Fruit fly (Drosophila melanogaster) whole organism: ENCODE results near the gene CG31804.

Experiments
- CG8478 ChIP-seq: fragments of >200 bp; optimal IDR thresholded peaks from 2 replicates; lab custom pipeline; 2018; ENCODE audit warnings: inconsistent platforms
- Dll ChIP-seq: fragments of >200 bp; optimal IDR thresholded peaks from 2 replicates; lab custom pipeline; 2017
- EcR ChIP-seq, 2 experiments: fragments of >200 bp; optimal IDR thresholded peaks; 2 replicates each; lab custom pipeline; 2017; ENCODE audit warnings: missing biosample characterization in 2 of 2, missing genetic modification characterization in 2 of 2, missing genetic modification reagents in 2 of 2
- pan ChIP-seq: fragments of >200 bp; optimal IDR thresholded peaks from 2 replicates; lab custom pipeline; 2017
- psq ChIP-seq: fragments of >200 bp; optimal IDR thresholded peaks from 2 replicates; lab custom pipeline; 2017
- usp ChIP-seq: fragments of >200 bp; optimal IDR thresholded peaks from 2 replicates; lab custom pipeline; 2017; ENCODE audit warnings: missing biosample characterization, missing genetic modification characterization, mixed read lengths

Gene CG31804

DNA sequence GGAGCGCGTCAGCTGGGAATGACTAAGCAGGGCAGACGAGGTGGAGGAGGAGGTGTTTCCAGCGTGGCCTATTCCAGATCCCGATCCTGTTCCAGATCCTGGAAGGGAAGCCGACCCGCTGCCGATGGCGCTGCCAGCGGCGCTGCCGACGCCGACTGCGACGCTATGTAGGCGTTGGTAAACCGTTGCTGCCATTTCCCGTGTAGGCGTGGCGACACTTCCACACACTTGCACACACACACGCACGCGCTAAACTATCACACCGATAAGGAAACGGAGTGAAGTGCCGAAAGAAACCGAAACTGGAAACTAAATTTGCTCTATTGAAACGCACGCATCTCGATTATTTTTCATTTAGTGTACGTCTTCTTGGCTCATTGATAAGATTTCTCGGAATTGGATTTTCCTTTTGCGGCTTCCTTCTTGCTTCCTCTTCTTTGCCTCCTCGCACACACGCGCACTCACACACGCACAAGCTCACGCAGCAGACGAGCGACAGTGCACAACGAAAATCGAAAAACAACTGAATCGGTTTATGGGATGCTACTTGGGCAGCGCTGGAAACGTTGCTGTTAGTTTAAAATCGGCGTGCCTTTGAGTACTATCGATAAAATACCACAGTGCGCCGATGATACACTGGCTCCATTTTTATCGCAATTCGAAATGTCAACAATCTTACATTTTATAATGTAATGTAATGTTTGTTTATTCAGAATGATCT is 20.5 kb downstream of the CG31804 start, which contains the start of gene Lrch:
TSS of gene Lrch (minus strand) at position 528 of the 721 bp plus-strand sequence.
- TF ChIP-seq usp (GFP tag; lab: Kevin White, UChicago), result no peak
- TF ChIP-seq Dll (lab: Kevin White, UChicago), result no peak
- no peak for TF ChIP-seq pan
- no peak for TF ChIP-seq CG8478 (lab: Kevin White, UChicago)
- TF ChIP-seq EcR (GFP tag; optimal IDR thresholded peaks at IDR 0.05; lab: Kevin White, UChicago), result no peak
- no peak for TF ChIP-seq psq (lab: Kevin White, UChicago)

DNA sequence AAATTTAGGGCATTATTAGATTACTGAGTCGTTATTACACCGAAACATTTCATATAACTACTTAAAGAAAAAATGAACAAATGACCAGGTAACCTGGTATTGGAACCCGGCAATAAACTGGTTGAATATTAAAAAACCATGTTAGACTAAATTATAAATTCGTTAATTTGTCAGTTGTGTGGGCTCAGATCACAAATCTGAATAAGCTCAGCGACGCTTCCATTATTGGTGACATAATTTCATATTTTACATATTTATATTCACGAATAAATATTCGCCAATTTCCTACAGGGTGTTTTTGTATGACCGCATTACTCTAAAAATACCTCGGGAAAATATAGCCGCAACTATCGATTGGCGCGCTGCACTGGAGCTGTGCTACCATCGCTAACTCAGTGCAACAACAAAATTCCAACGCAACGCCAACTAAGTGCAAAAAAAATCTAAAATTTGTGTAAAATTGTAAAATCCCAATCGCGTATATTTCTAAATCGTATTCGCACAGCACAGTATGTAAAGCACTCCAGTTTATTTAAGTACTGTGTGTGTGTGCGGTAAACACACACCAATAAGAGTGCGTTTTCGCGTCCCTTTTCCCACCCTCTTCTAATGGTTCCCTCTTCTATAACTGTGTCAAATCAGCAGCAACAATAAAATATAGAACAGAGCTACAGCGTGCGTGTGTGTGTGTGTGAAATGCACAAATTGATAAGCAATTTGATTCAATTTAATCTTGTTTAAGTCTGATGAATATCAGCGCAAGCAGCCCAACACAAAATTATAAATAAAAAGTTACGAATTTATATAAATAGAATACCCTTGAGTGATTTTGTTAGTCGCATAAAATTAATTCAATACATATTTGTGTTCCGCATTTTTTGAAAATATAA is 21.3 kb downstream of the CG31804 start, which contains the start of gene CLIP-190:
TSS of gene CLIP-190 (plus strand) at position 370 of the 890 bp plus-strand sequence.
- no peak for TF ChIP-seq Dll (lab: Kevin White, UChicago)
- no peak for TF ChIP-seq CG8478 (lab: Kevin White, UChicago)
- TF ChIP-seq pan, result no peak
- no peak for TF ChIP-seq usp (GFP tag; lab: Kevin White, UChicago)
- no peak for TF ChIP-seq psq (lab: Kevin White, UChicago)
- TF ChIP-seq EcR (GFP tag; optimal IDR thresholded peaks at IDR 0.05; lab: Kevin White, UChicago), result no peak

DNA sequence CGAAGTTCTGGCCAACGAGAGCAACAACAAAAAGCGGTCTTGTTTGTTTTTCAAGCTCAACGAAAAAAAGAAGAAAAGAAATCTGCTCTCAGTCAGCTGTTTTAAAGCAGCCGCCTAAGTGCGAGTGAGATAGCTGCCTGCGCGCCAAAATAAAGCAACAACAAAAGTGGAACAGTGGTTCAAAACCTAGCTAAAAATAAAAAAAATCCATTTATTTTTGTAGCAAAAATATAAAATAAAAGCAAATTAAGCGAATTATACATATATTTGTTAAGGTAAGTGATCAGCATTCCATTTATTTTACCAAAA is 21.9 kb downstream of the CG31804 start:
- TF ChIP-seq CG8478 (lab: Kevin White, UChicago), result no peak
- TF ChIP-seq Dll (lab: Kevin White, UChicago), result no peak
- TF ChIP-seq pan, result no peak
- no peak for TF ChIP-seq psq (lab: Kevin White, UChicago)
- no peak for TF ChIP-seq EcR (GFP tag; optimal IDR thresholded peaks at IDR 0.05; lab: Kevin White, UChicago)
- no peak for TF ChIP-seq usp (GFP tag; lab: Kevin White, UChicago)

DNA sequence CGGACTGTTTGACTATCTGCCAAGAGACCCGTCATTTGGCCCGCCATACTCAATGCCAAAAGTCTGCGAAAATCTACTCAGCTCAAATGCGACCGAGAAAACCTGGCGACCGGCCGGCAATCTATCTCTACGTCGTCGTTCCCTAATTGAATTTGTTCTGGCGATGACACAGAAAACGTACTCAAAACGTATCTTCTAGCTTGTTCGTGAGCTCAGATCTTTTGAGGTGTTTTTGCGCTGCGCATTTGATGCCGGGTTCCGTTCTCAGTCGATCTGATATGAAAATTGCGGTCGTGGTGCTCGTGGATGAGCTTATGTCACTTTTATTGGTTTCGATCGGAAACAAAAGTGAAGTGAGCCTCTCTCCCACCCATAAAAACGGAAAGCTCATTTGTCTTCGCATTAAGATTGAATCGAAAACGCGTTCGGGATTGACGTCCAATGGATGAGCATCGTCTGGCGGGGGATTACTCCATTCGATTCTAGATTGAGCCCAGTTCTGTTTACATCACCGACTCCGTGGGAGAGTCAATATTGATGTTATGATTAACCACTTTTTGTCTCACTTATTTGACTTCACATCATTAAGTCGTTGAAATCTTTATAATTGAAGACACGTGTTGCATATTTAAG is 24.6 kb downstream of the CG31804 start:
- no peak for TF ChIP-seq usp (GFP tag; lab: Kevin White, UChicago)
- no peak for TF ChIP-seq psq (lab: Kevin White, UChicago)
- TF ChIP-seq EcR (GFP tag; optimal IDR thresholded peaks at IDR 0.05; lab: Kevin White, UChicago), result no peak
- TF ChIP-seq pan, result no peak
- TF ChIP-seq CG8478 (lab: Kevin White, UChicago), result no peak
- no peak for TF ChIP-seq Dll (lab: Kevin White, UChicago)

- TF ChIP-seq psq (lab: Kevin White, UChicago), result no peak
- no peak for TF ChIP-seq pan
- TF ChIP-seq CG8478 (lab: Kevin White, UChicago), result no peak
- no peak for TF ChIP-seq EcR (GFP tag; optimal IDR thresholded peaks at IDR 0.05; lab: Kevin White, UChicago)
- no peak for TF ChIP-seq usp (GFP tag; lab: Kevin White, UChicago)
- TF ChIP-seq Dll (lab: Kevin White, UChicago), result no peak
These were observed 25.8 kb downstream of the CG31804 start for dm6 chr2L:17389104-17389503.

dm6 chr2L:17390782-17391181 is 27.5 kb downstream of the CG31804 start:
- TF ChIP-seq Dll (lab: Kevin White, UChicago) (no peak), pan (no peak), usp (GFP tag; lab: Kevin White, UChicago) (no peak), CG8478 (lab: Kevin White, UChicago) (no peak), psq (lab: Kevin White, UChicago) (no peak), EcR (GFP tag; optimal IDR thresholded peaks at IDR 0.05; lab: Kevin White, UChicago) (no peak)

- TF ChIP-seq psq (lab: Kevin White, UChicago) (no peak), EcR (GFP tag; optimal IDR thresholded peaks at IDR 0.05; lab: Kevin White, UChicago) (no peak), usp (GFP tag; lab: Kevin White, UChicago) (no peak), Dll (lab: Kevin White, UChicago) (no peak), pan (no peak), CG8478 (lab: Kevin White, UChicago) (no peak)
These were observed 31.6 kb downstream of the CG31804 start for dm6 chr2L:17394939-17395338.

dm6 chr2L:17397372-17397771 is 34.1 kb downstream of the CG31804 start:
- TF ChIP-seq CG8478 (lab: Kevin White, UChicago), result no peak
- no peak for TF ChIP-seq psq (lab: Kevin White, UChicago)
- no peak for TF ChIP-seq pan
- no peak for TF ChIP-seq EcR (GFP tag; optimal IDR thresholded peaks at IDR 0.05; lab: Kevin White, UChicago)
- TF ChIP-seq Dll (lab: Kevin White, UChicago), result no peak
- no peak for TF ChIP-seq usp (GFP tag; lab: Kevin White, UChicago)

DNA sequence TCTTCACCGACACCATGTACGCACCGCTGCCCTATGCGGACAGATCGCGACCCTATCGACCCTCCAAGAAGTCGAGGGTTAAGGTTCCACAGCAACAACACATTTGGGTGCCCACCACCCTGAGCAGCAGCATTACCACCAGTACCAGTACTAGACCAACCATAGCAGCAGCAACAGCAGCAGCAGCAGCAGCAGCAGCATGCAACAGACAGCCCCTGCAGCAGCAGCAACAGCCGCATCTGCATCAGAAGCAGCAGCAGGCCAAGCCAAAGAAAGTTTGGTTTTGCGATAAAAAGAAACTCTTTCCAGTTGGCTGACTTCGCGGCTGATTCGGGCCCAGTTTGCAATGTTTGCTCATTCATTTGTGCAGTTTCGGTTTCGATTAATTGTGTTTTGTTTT is 39.2 kb downstream of the CG31804 start:
- TF ChIP-seq pan, result no peak
- no peak for TF ChIP-seq EcR (GFP tag; optimal IDR thresholded peaks at IDR 0.05; lab: Kevin White, UChicago)
- no peak for TF ChIP-seq usp (GFP tag; lab: Kevin White, UChicago)

dm6 chr2L:17410358-17410757 is 47.1 kb downstream of the CG31804 start, which contains the start of the genes Polr2J and CG15141:
TSS of gene Polr2J (minus strand) at chr2L:17410406.
TSS of gene CG15141 (plus strand) at chr2L:17410641.
- no peak for TF ChIP-seq pan
- no peak for TF ChIP-seq Dll (lab: Kevin White, UChicago)
- TF ChIP-seq EcR (GFP tag; optimal IDR thresholded peaks at IDR 0.05; lab: Kevin White, UChicago), result no peak
- TF ChIP-seq psq (lab: Kevin White, UChicago), result no peak
- TF ChIP-seq CG8478 (lab: Kevin White, UChicago), result no peak
- TF ChIP-seq usp (GFP tag; lab: Kevin White, UChicago), result no peak

dm6 chr2L:17412533-17412932 is 49.2 kb downstream of the CG31804 start, which contains the start of gene Rsph9:
TSS of gene Rsph9 (minus strand) at chr2L:17412633.
- no peak for TF ChIP-seq CG8478 (lab: Kevin White, UChicago)
- no peak for TF ChIP-seq Dll (lab: Kevin White, UChicago)
- no peak for TF ChIP-seq usp (GFP tag; lab: Kevin White, UChicago)
- no peak for TF ChIP-seq pan
